Fruit fly (Drosophila melanogaster) whole organism, embryonic: ENCODE data around the gene CG9702.

Experiments
- CG10979 ChIP-seq: fragments of 200-800 bp; sonication (Bioruptor generic); optimal IDR thresholded peaks from 2 replicates; lab custom pipeline; 2018; ENCODE audit warnings: missing biosample characterization, mild to moderate bottlenecking, missing genetic modification characterization, moderate library complexity
- CG11695 ChIP-seq: fragments of 200-800 bp; sonication (Bioruptor generic); IDR thresholded peaks from 3 replicates; pipeline ENCODE4 v1.3.6; 2022; ENCODE audit warnings: missing biosample characterization, missing genetic modification characterization
- CG12071 ChIP-seq: fragments of 200-800 bp; sonication (Bioruptor generic); optimal IDR thresholded peaks from 3 replicates; lab custom pipeline; 2018; ENCODE audit warnings: missing biosample characterization, mild to moderate bottlenecking, missing genetic modification characterization
- CG12104 ChIP-seq: fragments of 200-800 bp; sonication (Bioruptor generic); optimal IDR thresholded peaks from 3 replicates; lab custom pipeline; 2016; ENCODE audit warnings: missing biosample characterization, missing genetic modification characterization
- CG14710 ChIP-seq: fragments of 200-800 bp; sonication (Bioruptor generic); optimal IDR thresholded peaks from 3 replicates; lab custom pipeline; 2019; ENCODE audit warnings: missing biosample characterization, mild to moderate bottlenecking, missing genetic modification characterization, moderate library complexity
- CG15479 ChIP-seq: fragments of 200-800 bp; sonication (Bioruptor generic); optimal IDR thresholded peaks from 3 replicates; lab custom pipeline; 2019; ENCODE audit warnings: missing biosample characterization, mild to moderate bottlenecking, missing genetic modification characterization, moderate library complexity
- CG18262 ChIP-seq: fragments of 200-800 bp; optimal IDR thresholded peaks from 3 replicates; lab custom pipeline; 2019; ENCODE audit warnings: missing biosample characterization, mild to moderate bottlenecking, missing genetic modification characterization, moderate library complexity
- CG2202 ChIP-seq: fragments of 200-800 bp; sonication (Bioruptor generic); optimal IDR thresholded peaks from 2 replicates; lab custom pipeline; 2018; ENCODE audit warnings: missing biosample characterization, mild to moderate bottlenecking, missing genetic modification characterization
- CG2712 ChIP-seq: fragments of 200-800 bp; optimal IDR thresholded peaks from 3 replicates; lab custom pipeline; 2019; ENCODE audit warnings: missing biosample characterization, mild to moderate bottlenecking, missing genetic modification characterization, moderate library complexity
- CG32772 ChIP-seq: fragments of 200-800 bp; sonication (Bioruptor generic); IDR thresholded peaks from 2 replicates; pipeline ENCODE4 v1.3.6; 2022; ENCODE audit warnings: missing biosample characterization, missing genetic modification characterization
- CG42726 ChIP-seq: fragments of 200-800 bp; sonication (Bioruptor generic); IDR thresholded peaks from 2 replicates; pipeline ENCODE4 v1.3.6; 2022; ENCODE audit warnings: missing biosample characterization, missing genetic modification characterization; ENCODE audit not compliant: partially characterized antibody
- CG4707 ChIP-seq: fragments of 200-800 bp; sonication (Bioruptor generic); optimal IDR thresholded peaks from 2 replicates; lab custom pipeline; 2018; ENCODE audit warnings: missing biosample characterization, mild to moderate bottlenecking, missing genetic modification characterization, moderate library complexity
- CG4730 ChIP-seq: fragments of 200-800 bp; sonication (Bioruptor generic); IDR thresholded peaks from 2 replicates; pipeline ENCODE4 v1.3.6; 2022; ENCODE audit warnings: missing biosample characterization, missing genetic modification characterization
- CG4820 ChIP-seq: fragments of 200-800 bp; sonication (Bioruptor generic); optimal IDR thresholded peaks from 3 replicates; lab custom pipeline; 2016; ENCODE audit warnings: missing biosample characterization, missing genetic modification characterization
- CG7556 ChIP-seq: fragments of 200-800 bp; sonication (Bioruptor generic); optimal IDR thresholded peaks from 2 replicates; lab custom pipeline; 2017; ENCODE audit warnings: missing biosample characterization, mild to moderate bottlenecking, missing genetic modification characterization
- CG7963 ChIP-seq: fragments of 200-800 bp; sonication (Bioruptor generic); IDR thresholded peaks from 3 replicates; pipeline ENCODE4 v1.3.6; 2022; ENCODE audit warnings: missing biosample characterization, missing genetic modification characterization; ENCODE audit not compliant: partially characterized antibody
- CG8290 ChIP-seq, 3 experiments: fragments of 200-800 bp; sonication (Bioruptor generic); optimal IDR thresholded peaks; 2 replicates each; lab custom pipeline; 2016 to 2019; ENCODE audit warnings: missing biosample characterization in 3 of 3, missing genetic modification characterization in 3 of 3, mild to moderate bottlenecking in 2 of 3, moderate library complexity in 1 of 3
- CG8388 ChIP-seq: fragments of 200-800 bp; sonication (Bioruptor generic); optimal IDR thresholded peaks from 2 replicates; lab custom pipeline; 2019; ENCODE audit warnings: missing biosample characterization, mild to moderate bottlenecking, missing genetic modification characterization, moderate library complexity
- CG8478 ChIP-seq: fragments of >200 bp; optimal IDR thresholded peaks from 2 replicates; lab custom pipeline; 2018
- CG8944 ChIP-seq: fragments of 200-800 bp; sonication (Bioruptor generic); optimal IDR thresholded peaks from 3 replicates; lab custom pipeline; 2016; ENCODE audit warnings: missing biosample characterization, missing genetic modification characterization
- CG9727 ChIP-seq: fragments of 200-800 bp; sonication (Bioruptor generic); optimal IDR thresholded peaks from 3 replicates; lab custom pipeline; 2017; ENCODE audit warnings: missing biosample characterization, mild to moderate bottlenecking, missing genetic modification characterization
- CG9876 ChIP-seq: fragments of 200-800 bp; sonication (Bioruptor generic); optimal IDR thresholded peaks from 2 replicates; lab custom pipeline; 2016; ENCODE audit warnings: missing biosample characterization, missing genetic modification characterization
- CHES-1-like ChIP-seq: fragments of 200-800 bp; sonication (Bioruptor generic); optimal IDR thresholded peaks from 2 replicates; lab custom pipeline; 2016; ENCODE audit warnings: missing biosample characterization, missing genetic modification characterization
- CTCF ChIP-seq: fragments of 200-800 bp; sonication (Bioruptor generic); optimal IDR thresholded peaks from 2 replicates; lab custom pipeline; 2017; ENCODE audit warnings: missing biosample characterization, mild to moderate bottlenecking, missing genetic modification characterization, moderate library complexity
- Elba2 ChIP-seq: fragments of 200-800 bp; sonication (Bioruptor generic); optimal IDR thresholded peaks from 3 replicates; lab custom pipeline; 2016; ENCODE audit warnings: missing biosample characterization, missing genetic modification characterization
- Ets65A ChIP-seq: fragments of 200-800 bp; sonication (Bioruptor generic); peaks from one replicate; lab custom pipeline; 2016; ENCODE audit warnings: missing biosample characterization, missing genetic modification characterization
- H15 ChIP-seq: fragments of 200-800 bp; sonication (Bioruptor generic); IDR thresholded peaks from 3 replicates; pipeline ENCODE4 v1.3.6; 2022; ENCODE audit warnings: missing biosample characterization, missing genetic modification characterization
- Lpt ChIP-seq: fragments of >200 bp; optimal IDR thresholded peaks from 2 replicates; lab custom pipeline; 2018; ENCODE audit warnings: missing biosample characterization, missing genetic modification characterization
- NFAT ChIP-seq: fragments of 200-800 bp; sonication (Bioruptor generic); IDR thresholded peaks from 2 replicates; pipeline ENCODE4 v1.3.6; 2022; ENCODE audit warnings: missing biosample characterization, missing genetic modification characterization
- Rx ChIP-seq: fragments of 200-800 bp; sonication (Bioruptor generic); IDR thresholded peaks from 2 replicates; pipeline ENCODE4 v1.3.6; 2022; ENCODE audit warnings: missing biosample characterization, missing genetic modification characterization
- Ssrp ChIP-seq: fragments of 200-800 bp; sonication (Bioruptor generic); optimal IDR thresholded peaks from 2 replicates; lab custom pipeline; 2018; ENCODE audit warnings: missing biosample characterization, mild to moderate bottlenecking, missing genetic modification characterization, moderate library complexity
- YL-1 ChIP-seq: fragments of 200-800 bp; sonication (Bioruptor generic); optimal IDR thresholded peaks from 3 replicates; lab custom pipeline; 2017; ENCODE audit warnings: missing biosample characterization, mild to moderate bottlenecking, missing genetic modification characterization
- abd-A ChIP-seq: fragments of 200-800 bp; sonication (Bioruptor generic); optimal IDR thresholded peaks from 3 replicates; lab custom pipeline; 2019; ENCODE audit warnings: missing biosample characterization, mild to moderate bottlenecking, missing genetic modification characterization, moderate library complexity
- ac ChIP-seq: fragments of 200-800 bp; sonication (Bioruptor generic); optimal IDR thresholded peaks from 3 replicates; lab custom pipeline; 2017; ENCODE audit warnings: missing biosample characterization, mild to moderate bottlenecking, missing genetic modification characterization
- cato ChIP-seq: fragments of 200-800 bp; sonication (Bioruptor generic); optimal IDR thresholded peaks from 2 replicates; lab custom pipeline; 2016; ENCODE audit warnings: missing biosample characterization, missing genetic modification characterization, borderline replicate concordance
- crp ChIP-seq, 2 experiments: fragments of 200-800 bp; sonication (Bioruptor generic); optimal IDR thresholded peaks; 2 replicates in 1 of 2; 3 replicates in 1 of 2; lab custom pipeline; 2017; ENCODE audit warnings: missing biosample characterization in 2 of 2, missing genetic modification characterization in 2 of 2, mild to moderate bottlenecking in 1 of 2, moderate library complexity in 1 of 2
- dmrt11E ChIP-seq: fragments of 200-800 bp; sonication (Bioruptor generic); optimal IDR thresholded peaks from 3 replicates; lab custom pipeline; 2018; ENCODE audit warnings: missing biosample characterization, mild to moderate bottlenecking, missing genetic modification characterization, moderate library complexity
- fd96Cb ChIP-seq: fragments of 200-800 bp; sonication (Bioruptor generic); optimal IDR thresholded peaks from 2 replicates; lab custom pipeline; 2018; ENCODE audit warnings: missing biosample characterization, mild to moderate bottlenecking, missing genetic modification characterization, moderate library complexity
- gce ChIP-seq: fragments of 200-800 bp; sonication (Bioruptor generic); IDR thresholded peaks from 3 replicates; pipeline ENCODE4 v1.3.6; 2022; ENCODE audit warnings: missing biosample characterization, missing genetic modification characterization
- mirr ChIP-seq: fragments of 200-800 bp; sonication (Bioruptor generic); optimal IDR thresholded peaks from 3 replicates; lab custom pipeline; 2018; ENCODE audit warnings: missing biosample characterization, mild to moderate bottlenecking, missing genetic modification characterization
- org-1 ChIP-seq: fragments of 200-800 bp; sonication (Bioruptor generic); optimal IDR thresholded peaks from 2 replicates; lab custom pipeline; 2017; ENCODE audit warnings: missing biosample characterization, missing genetic modification characterization
- pb ChIP-seq: fragments of 200-800 bp; sonication (Bioruptor generic); optimal IDR thresholded peaks from 3 replicates; lab custom pipeline; 2016; ENCODE audit warnings: missing biosample characterization, missing genetic modification characterization
- peb ChIP-seq: fragments of 200-800 bp; sonication (Bioruptor generic); IDR thresholded peaks from 2 replicates; pipeline ENCODE4 v1.3.6; 2022; ENCODE audit warnings: missing biosample characterization, missing genetic modification characterization
- schlank ChIP-seq: fragments of 200-800 bp; sonication (Bioruptor generic); optimal IDR thresholded peaks from 2 replicates; lab custom pipeline; 2018; ENCODE audit warnings: missing biosample characterization, mild to moderate bottlenecking, missing genetic modification characterization
- sim ChIP-seq: fragments of 200-800 bp; sonication (Bioruptor generic); IDR thresholded peaks from 2 replicates; pipeline ENCODE4 v1.3.6; 2022; ENCODE audit warnings: missing biosample characterization, missing genetic modification characterization
- ssp ChIP-seq: fragments of 200-800 bp; sonication (Bioruptor generic); IDR thresholded peaks from 2 replicates; pipeline ENCODE4 v1.3.6; 2022; ENCODE audit warnings: missing biosample characterization, missing genetic modification characterization
- tx ChIP-seq: fragments of 200-800 bp; sonication (Bioruptor generic); optimal IDR thresholded peaks from 2 replicates; lab custom pipeline; 2016; ENCODE audit warnings: missing biosample characterization, missing genetic modification characterization
- vfl ChIP-seq: fragments of 200-800 bp; sonication (Bioruptor generic); optimal IDR thresholded peaks from 2 replicates; lab custom pipeline; 2016; ENCODE audit warnings: missing biosample characterization, missing genetic modification characterization
- zf30C ChIP-seq: fragments of 200-800 bp; sonication (Bioruptor generic); optimal IDR thresholded peaks from 3 replicates; lab custom pipeline; 2018; ENCODE audit warnings: missing biosample characterization, mild to moderate bottlenecking, missing genetic modification characterization

Gene CG9702

dm6 chr3R:30600154-30601009, 21.2 kb downstream of the CG9702 start (continued):
- TF ChIP-seq CG4707 (peak; percentile 80), CG15479 (GFP tag; lab: Kevin White, UChicago) (no peak), cato (GFP tag; lab: Kevin White, UChicago) (peak; percentile 86), org-1 (GFP tag; lab: Kevin White, UChicago) (peak; percentile 88), CG4820 (peak; percentile 82), CG14710 (tag; lab: Kevin White, UChicago) (peak; percentile 81), NFAT (GFP tag; lab: Robert Waterston, UW) (peak; percentile 95), CG8944 (peak; percentile 79), CG9727 (peak; percentile 92), gce (GFP tag; lab: Robert Waterston, UW) (peak; percentile 92), Elba2 (GFP tag; lab: Kevin White, UChicago) (no peak), CG8290 (GFP tag; optimal IDR thresholded peaks at IDR 0.05; lab: Kevin White, UChicago) (peak; percentile 79), CG8290 (tag; optimal IDR thresholded peaks at IDR 0.05; lab: Kevin White, UChicago) (peak in 1 of 2 experiments; percentile 80), fd96Cb (tag; lab: Kevin White, UChicago) (peak; percentile 86), CG2712 (tag; lab: Kevin White, UChicago) (peak; percentile 93), CG7556 (GFP tag; lab: Kevin White, UChicago) (peak; percentile 95), Lpt (GFP tag; lab: Kevin White, UChicago) (no peak), CG8478 (lab: Kevin White, UChicago) (no peak), CG42726 (GFP tag; lab: Robert Waterston, UW) (no peak), CG32772 (GFP tag; lab: Robert Waterston, UW) (peak; percentile 92), CHES-1-like (peak; percentile 86), YL-1 (peak; percentile 20), CTCF (GFP tag; lab: Kevin White, UChicago) (peak; percentile 27), CG9876 (GFP tag; lab: Kevin White, UChicago) (peak; percentile 69), mirr (peak; percentile 24), CG12104 (peak; percentile 92), CG8388 (GFP tag; lab: Kevin White, UChicago) (peak; percentile 93), vfl (GFP tag; lab: Kevin White, UChicago) (peak; percentile 78), crp (GFP tag; optimal IDR thresholded peaks at IDR 0.05; lab: Kevin White, UChicago) (peak; percentile 6 to 85), pb (GFP tag; lab: Kevin White, UChicago) (peak; percentile 74), Ssrp (tag; lab: Kevin White, UChicago) (peak; percentile 78), sim (GFP tag; lab: Robert Waterston, UW) (peak; percentile 89), ac (GFP tag; lab: Kevin White, UChicago) (peak; percentile 61), CG2202 (tag; lab: Kevin White, UChicago) (peak; percentile 74), CG10979 (peak; percentile 90), peb (GFP tag; lab: Robert Waterston, UW) (peak; percentile 86), zf30C (GFP tag; lab: Kevin White, UChicago) (peak; percentile 92), ssp (GFP tag; lab: Robert Waterston, UW) (peak; percentile 73), Ets65A (GFP tag; lab: Kevin White, UChicago) (peak; percentile 94), CG12071 (peak; percentile 93), H15 (GFP tag; lab: Robert Waterston, UW) (peak; percentile 93), dmrt11E (peak; percentile 79), abd-A (tag; lab: Kevin White, UChicago) (no peak), CG7963 (GFP tag; lab: Robert Waterston, UW) (no peak), schlank (tag; lab: Kevin White, UChicago) (peak; percentile 66), tx (GFP tag; lab: Kevin White, UChicago) (peak; percentile 84), CG18262 (tag; lab: Kevin White, UChicago) (peak; percentile 93), Rx (peak; percentile 86), CG4730 (GFP tag; lab: Robert Waterston, UW) (peak; percentile 90), CG11695 (peak; percentile 95)
